Fruit fly (Drosophila melanogaster): ENCODE measurements around the gene CG34433.

Gene CG34433

DNA sequence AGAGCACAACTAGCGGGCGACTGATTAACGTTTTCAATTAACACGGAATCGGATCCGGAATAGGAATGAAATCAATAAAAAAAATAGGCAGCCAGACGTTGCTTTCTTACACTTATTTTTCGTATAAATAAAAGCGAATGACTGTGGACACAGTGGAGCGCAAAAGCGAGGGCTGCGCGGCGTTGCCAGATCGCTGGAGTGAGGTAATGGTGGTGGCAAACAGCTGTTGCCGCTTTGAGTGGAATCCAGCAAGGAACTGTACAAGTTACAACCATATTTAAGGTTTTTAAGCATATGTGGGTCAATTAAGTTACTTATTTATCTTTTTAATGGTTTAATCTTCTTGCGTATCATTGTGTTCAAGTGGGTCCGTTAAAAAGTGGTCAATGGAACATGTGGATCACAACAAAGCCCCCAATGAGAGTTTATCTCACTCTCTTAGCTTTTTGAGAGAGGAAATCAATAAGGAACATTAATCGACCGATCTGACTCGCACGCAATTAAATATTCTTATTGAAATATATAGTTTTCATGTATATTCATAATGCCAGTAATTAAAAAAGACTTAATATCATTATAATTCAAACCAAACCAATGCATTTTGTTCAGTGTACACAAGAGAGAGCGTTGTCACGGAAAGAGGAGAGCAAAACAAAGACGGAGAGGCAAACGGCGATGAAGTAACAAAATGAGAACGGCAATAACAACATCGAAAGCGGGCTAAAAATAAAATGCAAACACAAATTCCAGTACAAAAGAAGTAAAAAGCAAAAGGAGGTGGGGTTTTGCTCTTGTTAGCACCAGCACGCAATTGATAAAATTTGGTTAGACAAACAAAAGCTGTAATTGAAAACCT, 49.4 kb upstream of the CG34433 start (continued):
- TF ChIP-seq tup (GFP tag; optimal IDR thresholded peaks at IDR 0.05) (peak; percentile 71), HmgD (GFP tag; optimal IDR thresholded peaks at IDR 0.05) (peak; percentile 31), lilli (GFP tag; optimal IDR thresholded peaks at IDR 0.05) (peak; percentile 93), NK7.1 (GFP tag; optimal IDR thresholded peaks at IDR 0.05) (peak; percentile 85), CG3838 (GFP tag; optimal IDR thresholded peaks at IDR 0.05) (peak; percentile 83), Dref (GFP tag; IDR thresholded peaks at IDR 0.05) (no peak), lbe (GFP tag; optimal IDR thresholded peaks at IDR 0.05) (peak; percentile 92), wdn (GFP tag; IDR thresholded peaks at IDR 0.05) (peak; percentile 87), aop (GFP tag; IDR thresholded peaks at IDR 0.05) (peak; percentile 81), CG2129 (GFP tag; IDR thresholded peaks at IDR 0.05; ENCODE audit: partially characterized antibody) (no peak)

DNA sequence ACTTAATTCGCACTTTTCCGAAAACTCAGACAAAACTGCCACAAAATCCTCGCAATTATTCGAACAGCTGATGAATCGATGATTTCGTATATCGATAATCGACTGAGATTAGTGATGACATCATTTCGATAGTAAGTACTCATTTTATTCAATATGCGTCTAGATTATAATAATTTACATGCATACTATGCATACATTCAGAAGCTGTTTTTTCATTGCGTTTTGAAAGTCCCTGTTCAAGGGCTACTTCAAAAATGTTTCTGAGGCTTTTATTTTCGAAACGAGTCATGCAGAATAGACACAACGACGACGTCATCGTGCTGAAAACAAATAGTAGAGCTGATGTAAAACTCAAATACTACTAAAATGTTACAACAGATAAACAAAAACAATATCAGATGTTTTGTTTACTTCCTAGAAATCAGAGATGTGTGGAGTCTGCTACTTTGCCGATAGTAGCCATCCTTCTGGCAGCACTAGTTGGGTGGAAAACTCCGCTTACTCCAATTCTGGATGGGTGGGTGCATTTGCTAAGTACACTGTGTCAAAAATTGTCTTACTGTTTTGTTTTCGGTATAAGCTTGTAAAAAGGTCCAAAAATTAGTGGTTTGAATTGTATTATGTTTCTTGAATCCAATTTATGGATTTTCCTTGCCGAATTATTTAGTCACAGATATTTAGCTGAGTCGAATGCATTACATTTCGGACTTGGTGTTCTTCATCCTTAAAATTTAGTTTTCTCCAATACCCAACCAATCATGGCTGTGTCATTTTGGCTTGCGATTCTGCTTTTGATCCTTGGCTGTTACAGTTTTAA, 48.1 kb upstream of the CG34433 start, which contains the start of the genes CG2246 and CG31021:
Gene CG2246, minus strand, starts transcription at position 50 of the 817 bp plus-strand sequence.
Gene CG31021, plus strand, starts transcription at position 767 of the 817 bp plus-strand sequence.
- peak; percentile 34 for TF ChIP-seq Chrac-16 (GFP tag; optimal IDR thresholded peaks at IDR 0.05)
- TF ChIP-seq CG1603 (tag; optimal IDR thresholded peaks at IDR 0.05) = peak; percentile 79
- 0 out of 3 replicates have a peak, but pooled peaks have one; percentile 19 for TF ChIP-seq CG2889 (GFP tag; IDR thresholded peaks at IDR 0.05)
- peak; percentile 39; the same call in 1 of the 2 replicates for TF ChIP-seq klu (GFP tag; IDR thresholded peaks at IDR 0.05)
- no peak for TF ChIP-seq CG12071 (GFP tag; optimal IDR thresholded peaks at IDR 0.05)
- TF ChIP-seq sens-2 (GFP tag; IDR thresholded peaks at IDR 0.05) = no peak
- peak; percentile 73 for TF ChIP-seq Antp (GFP tag; optimal IDR thresholded peaks at IDR 0.05)
- peak; percentile 49 for TF ChIP-seq Hr3 (GFP tag; optimal IDR thresholded peaks at IDR 0.05)
- peak; percentile 60 for TF ChIP-seq bcd (GFP tag; optimal IDR thresholded peaks at IDR 0.05)
- peak; percentile 86 for TF ChIP-seq CG9932 (GFP tag; IDR thresholded peaks at IDR 0.05)
- TF ChIP-seq CG9817 (tag; optimal IDR thresholded peaks at IDR 0.05) = peak; percentile 61
- no peak for TF ChIP-seq CG11723 (GFP tag; optimal IDR thresholded peaks at IDR 0.05)
- TF ChIP-seq CG6791 (GFP tag; IDR thresholded peaks at IDR 0.05; ENCODE audit: partially characterized antibody) = peak; percentile 87
- TF ChIP-seq CG9609 (GFP tag; optimal IDR thresholded peaks at IDR 0.05) = peak; percentile 36
- no peak for TF ChIP-seq CG11398 (GFP tag; optimal IDR thresholded peaks at IDR 0.05)
- TF ChIP-seq CG1832 (GFP tag; optimal IDR thresholded peaks at IDR 0.05) = no peak
- TF ChIP-seq Eip74EF (GFP tag; optimal IDR thresholded peaks at IDR 0.05) = no peak
- TF ChIP-seq ftz-f1 (GFP tag; optimal IDR thresholded peaks at IDR 0.05) = no peak
- no peak for TF ChIP-seq CG14050 (GFP tag; IDR thresholded peaks at IDR 0.05)
- TF ChIP-seq CG10979 (tag; optimal IDR thresholded peaks at IDR 0.05) = peak; percentile 25
- TF ChIP-seq CG17186 (GFP tag; optimal IDR thresholded peaks at IDR 0.05) = peak; percentile 27
- TF ChIP-seq pb (GFP tag; optimal IDR thresholded peaks at IDR 0.05) = peak; percentile 21
- no peak for TF ChIP-seq CG14965 (GFP tag; optimal IDR thresholded peaks at IDR 0.05; ENCODE audit: borderline replicate concordance)
- TF ChIP-seq ara (GFP tag; IDR thresholded peaks at IDR 0.05) = peak; percentile 42; the same call in 1 of the 2 replicates
- peak; percentile 59 for TF ChIP-seq CG17829 (tag; optimal IDR thresholded peaks at IDR 0.05)
- no peak for TF ChIP-seq slou (GFP tag; optimal IDR thresholded peaks at IDR 0.05)
- TF ChIP-seq CoRest (tag; optimal IDR thresholded peaks at IDR 0.05) = peak; percentile 70
- peak; percentile 88 for TF ChIP-seq HmgD (GFP tag; optimal IDR thresholded peaks at IDR 0.05)
- peak; percentile 93 for TF ChIP-seq CG42726 (GFP tag; IDR thresholded peaks at IDR 0.05; ENCODE audit: partially characterized antibody)
- peak; percentile 92 for TF ChIP-seq CG8290 (GFP tag; optimal IDR thresholded peaks at IDR 0.05)
- peak; percentile 40 to 94 for TF ChIP-seq CG8290 (tag; optimal IDR thresholded peaks at IDR 0.05)
- 0 out of 3 replicates have a peak, but pooled peaks have one; percentile 60 for TF ChIP-seq mld (GFP tag; IDR thresholded peaks at IDR 0.05; ENCODE audit: partially characterized antibody)
- peak; percentile 4 for TF ChIP-seq corto (GFP tag; optimal IDR thresholded peaks at IDR 0.05)
- peak; percentile 76 for TF ChIP-seq ato (GFP tag; IDR thresholded peaks at IDR 0.05; ENCODE audit: partially characterized antibody)
- no peak for TF ChIP-seq CG12236 (GFP tag; optimal IDR thresholded peaks at IDR 0.05)
- peak; percentile 41 for TF ChIP-seq dmrt99B (tag; optimal IDR thresholded peaks at IDR 0.05)
